Fruit fly (Drosophila melanogaster): ENCODE measurements around the gene Abd-B.

Gene Abd-B

dm6 chr3R:16898791-16899658 is 73.0 kb downstream of the Abd-B start (continued):
- TF ChIP-seq Antp (GFP tag; optimal IDR thresholded peaks at IDR 0.05), result no peak
- TF ChIP-seq Jarid2 (GFP tag; optimal IDR thresholded peaks at IDR 0.05), result no peak
- no peak for TF ChIP-seq D (optimal IDR thresholded peaks at IDR 0.05)
- peak; percentile 14 for TF ChIP-seq D (GFP tag; optimal IDR thresholded peaks at IDR 0.05)
- no peak for TF ChIP-seq sr (GFP tag; IDR thresholded peaks at IDR 0.05)
- no peak for TF ChIP-seq NFAT (GFP tag; IDR thresholded peaks at IDR 0.05)
- no peak for TF ChIP-seq CG14710 (tag; optimal IDR thresholded peaks at IDR 0.05)
- peak; percentile 26 for TF ChIP-seq cad (GFP tag; optimal IDR thresholded peaks at IDR 0.05)
- 0 out of 2 replicates have a peak, but pooled peaks have one; percentile 26 for TF ChIP-seq sob (GFP tag; IDR thresholded peaks at IDR 0.05)

- TF ChIP-seq CG30020 (tag; optimal IDR thresholded peaks at IDR 0.05) (no peak), nmo (GFP tag; optimal IDR thresholded peaks at IDR 0.05) (no peak), Lpt (GFP tag; optimal IDR thresholded peaks at IDR 0.05) (no peak), rib (GFP tag; IDR thresholded peaks at IDR 0.05) (no peak), run (tag; optimal IDR thresholded peaks at IDR 0.05) (no peak), Optix (GFP tag; IDR thresholded peaks at IDR 0.05) (no peak), fd64A (GFP tag; optimal IDR thresholded peaks at IDR 0.05) (no peak), CG2199 (GFP tag; IDR thresholded peaks at IDR 0.05) (no peak), BtbVII (GFP tag; optimal IDR thresholded peaks at IDR 0.05) (no peak), hkb (optimal IDR thresholded peaks at IDR 0.05) (no peak), hkb (GFP tag; IDR thresholded peaks at IDR 0.05) (no peak), trh (GFP tag; optimal IDR thresholded peaks at IDR 0.05) (no peak), CG9437 (GFP tag; optimal IDR thresholded peaks at IDR 0.05) (no peak), CG34376 (GFP tag; optimal IDR thresholded peaks at IDR 0.05) (no peak), CG18599 (GFP tag; optimal IDR thresholded peaks at IDR 0.05) (no peak), zen (tag; optimal IDR thresholded peaks at IDR 0.05) (peak; percentile 69), pzg (GFP tag; optimal IDR thresholded peaks at IDR 0.05) (no peak), CG3995 (GFP tag; optimal IDR thresholded peaks at IDR 0.05) (no peak), HLH4C (GFP tag; IDR thresholded peaks at IDR 0.05; ENCODE audit: partially characterized antibody) (no peak), Doc3 (GFP tag; IDR thresholded peaks at IDR 0.05; ENCODE audit: partially characterized antibody) (no peak), D19B (GFP tag; optimal IDR thresholded peaks at IDR 0.05) (no peak), gsb (GFP tag; IDR thresholded peaks at IDR 0.05) (no peak), pita (GFP tag; optimal IDR thresholded peaks at IDR 0.05) (peak; percentile 25), repo (GFP tag; optimal IDR thresholded peaks at IDR 0.05) (no peak), h (optimal IDR thresholded peaks at IDR 0.05) (no peak), Elba2 (GFP tag; optimal IDR thresholded peaks at IDR 0.05) (peak; percentile 29), vvl (GFP tag; IDR thresholded peaks at IDR 0.05) (no peak), hb (GFP tag; IDR thresholded peaks at IDR 0.05; ENCODE audit: partially characterized antibody) (0 out of 3 replicates have a peak, but pooled peaks have one; percentile 12), NC2β (GFP tag; optimal IDR thresholded peaks at IDR 0.05) (no peak), Ada2b (GFP tag; IDR thresholded peaks at IDR 0.05) (no peak), CTCF (GFP tag; optimal IDR thresholded peaks at IDR 0.05) (no peak), sens (GFP tag) (peak; percentile 18), sd (tag; optimal IDR thresholded peaks at IDR 0.05) (no peak), ci (GFP tag; IDR thresholded peaks at IDR 0.05) (no peak), lilli (GFP tag; optimal IDR thresholded peaks at IDR 0.05) (no peak), insv (GFP tag; optimal IDR thresholded peaks at IDR 0.05) (peak; percentile 96 to 99), CG6272 (GFP tag; IDR thresholded peaks at IDR 0.05) (no peak), PHDP (tag; optimal IDR thresholded peaks at IDR 0.05) (no peak), BEAF-32 (GFP tag; optimal IDR thresholded peaks at IDR 0.05) (no peak), CG16815 (GFP tag; optimal IDR thresholded peaks at IDR 0.05) (no peak), Bgb (GFP tag; IDR thresholded peaks at IDR 0.05; ENCODE audit: partially characterized antibody) (no peak), CG12769 (tag; optimal IDR thresholded peaks at IDR 0.05) (no peak)
Observed at dm6 chr3R:16898385-16898784, 73.7 kb downstream of the Abd-B start.

Data from whole organism, embryonic.